Worm (Caenorhabditis elegans) whole organism, L4/young adult: ENCODE results near the gene pcca-1.
A peak's percentile ranks its signal among the peaks of the same experiment; 100 is the strongest.

ENCODE experiments used
- W03F9.2 ChIP-seq: fragments of 150-350 bp; optimal IDR thresholded peaks from 2 replicates; lab custom pipeline; 2014; ENCODE audit warnings: missing biosample characterization, missing genetic modification characterization
- dao-5 ChIP-seq: sonication (generic microtip); optimal IDR thresholded peaks from 2 replicates; lab custom pipeline; 2016; ENCODE audit warnings: missing genotype, missing genetic modification characterization, moderate library complexity, missing compliant biosample characterization
- him-1 ChIP-seq: sonication (generic microtip); optimal IDR thresholded peaks from 2 replicates; lab custom pipeline; 2016; ENCODE audit warnings: missing genotype, missing genetic modification reagents, missing genetic modification characterization, missing compliant biosample characterization

The pcca-1 gene

ce11 chrX:7660919-7661557 lies at the start of gene pcca-1:
TSS of gene pcca-1 (minus strand) at chrX:7660986.
- TF ChIP-seq him-1 (no peak), W03F9.2 (no peak), dao-5 (tag; lab: Kevin White, UChicago) (no peak)

DNA sequence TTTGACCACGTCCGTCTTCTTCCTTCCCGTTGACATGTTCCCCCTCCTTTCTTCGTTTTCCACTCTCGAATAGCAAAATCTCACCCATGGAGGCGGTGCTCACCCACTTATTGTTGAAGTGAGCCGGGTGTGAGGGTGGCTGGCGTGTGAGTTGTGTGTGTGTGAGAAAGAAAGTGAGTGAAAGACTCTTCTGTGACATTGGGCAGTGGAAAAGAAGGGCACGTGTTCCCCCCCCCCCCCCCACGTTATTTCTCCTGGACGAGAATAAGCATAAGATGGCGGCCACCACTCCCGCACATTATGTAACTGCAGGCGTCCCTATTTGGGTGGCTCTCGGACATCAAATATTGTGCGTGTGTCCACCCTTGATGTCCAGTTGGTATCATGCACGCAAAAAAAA lies 49.4 kb upstream of the pcca-1 start:
- TF ChIP-seq W03F9.2 (no peak), him-1 (no peak), dao-5 (tag; lab: Kevin White, UChicago) (no peak)

DNA sequence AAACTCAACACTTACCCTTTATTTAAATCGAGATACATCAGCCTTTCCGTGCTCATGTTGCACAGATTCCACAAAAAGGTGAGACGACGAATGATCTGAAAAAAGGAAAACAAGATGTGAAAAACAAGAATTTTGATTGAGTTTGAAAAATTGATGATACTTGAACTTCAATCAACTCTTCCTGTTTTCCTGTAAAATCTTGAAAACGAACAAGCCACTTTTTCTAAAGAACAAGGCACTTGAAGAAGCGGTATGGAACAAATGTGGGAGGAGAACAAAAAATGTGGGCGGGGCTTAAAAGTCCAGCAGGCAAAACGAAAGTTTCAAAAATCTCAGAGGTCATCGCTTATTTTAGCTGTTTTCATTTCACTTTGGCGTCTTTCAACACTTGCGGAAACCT lies 46.2 kb upstream of the pcca-1 start, which contains the start of gene kvs-1:
kvs-1 (minus strand) TSS at position 101 of the 400 bp plus-strand sequence.
- TF ChIP-seq dao-5 (tag; lab: Kevin White, UChicago): no peak
- TF ChIP-seq W03F9.2: no peak

DNA sequence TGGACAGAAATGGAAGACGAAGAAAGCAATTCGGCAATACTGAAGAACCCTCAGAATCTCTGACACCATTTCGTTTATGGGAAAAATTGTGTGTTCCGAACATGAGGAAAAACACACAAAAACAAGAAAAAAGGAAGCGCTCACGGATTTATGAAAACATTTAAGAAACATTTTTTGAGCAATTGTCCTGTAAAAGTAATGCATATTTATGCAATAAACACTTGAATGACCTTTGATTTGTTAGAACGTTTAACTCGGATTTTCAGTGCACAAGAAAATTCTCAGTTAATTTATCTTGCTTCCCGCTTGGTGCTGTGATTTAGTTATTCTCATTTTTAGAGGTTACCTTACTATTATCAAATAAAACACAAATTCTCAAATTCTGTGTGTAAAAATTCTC lies 43.1 kb upstream of the pcca-1 start:
- TF ChIP-seq him-1 (no peak), dao-5 (tag; lab: Kevin White, UChicago) (no peak), W03F9.2 (no peak)

ce11 chrX:7689570-7689969 lies 28.8 kb upstream of the pcca-1 start:
- TF ChIP-seq W03F9.2: no peak
- TF ChIP-seq dao-5 (tag; lab: Kevin White, UChicago): no peak
- peak; percentile 41 for TF ChIP-seq him-1

DNA sequence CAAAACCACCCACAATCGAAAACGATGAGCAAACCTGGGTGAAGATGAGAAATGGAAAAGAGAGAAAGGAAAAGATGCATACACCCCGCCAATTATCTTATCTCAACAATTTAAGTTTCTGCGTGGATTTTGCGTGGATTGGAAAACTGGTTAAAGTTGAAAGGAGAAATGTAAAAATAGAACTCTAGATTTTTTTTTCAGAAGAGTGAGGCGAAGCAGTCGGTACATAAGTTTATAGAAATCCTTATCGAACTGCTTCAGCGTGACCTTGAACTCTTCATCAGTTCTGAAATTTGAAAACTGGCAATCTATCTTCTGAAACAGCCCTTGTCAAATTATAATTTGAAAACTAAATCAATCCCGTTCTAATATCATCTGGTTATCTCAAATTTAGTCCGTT lies 28.3 kb upstream of the pcca-1 start, which contains the start of gene clik-2:
clik-2 (minus strand) TSS at position 101 of the 400 bp plus-strand sequence.
- TF ChIP-seq W03F9.2: no peak
- no peak for TF ChIP-seq him-1
- no peak for TF ChIP-seq dao-5 (tag; lab: Kevin White, UChicago)

DNA sequence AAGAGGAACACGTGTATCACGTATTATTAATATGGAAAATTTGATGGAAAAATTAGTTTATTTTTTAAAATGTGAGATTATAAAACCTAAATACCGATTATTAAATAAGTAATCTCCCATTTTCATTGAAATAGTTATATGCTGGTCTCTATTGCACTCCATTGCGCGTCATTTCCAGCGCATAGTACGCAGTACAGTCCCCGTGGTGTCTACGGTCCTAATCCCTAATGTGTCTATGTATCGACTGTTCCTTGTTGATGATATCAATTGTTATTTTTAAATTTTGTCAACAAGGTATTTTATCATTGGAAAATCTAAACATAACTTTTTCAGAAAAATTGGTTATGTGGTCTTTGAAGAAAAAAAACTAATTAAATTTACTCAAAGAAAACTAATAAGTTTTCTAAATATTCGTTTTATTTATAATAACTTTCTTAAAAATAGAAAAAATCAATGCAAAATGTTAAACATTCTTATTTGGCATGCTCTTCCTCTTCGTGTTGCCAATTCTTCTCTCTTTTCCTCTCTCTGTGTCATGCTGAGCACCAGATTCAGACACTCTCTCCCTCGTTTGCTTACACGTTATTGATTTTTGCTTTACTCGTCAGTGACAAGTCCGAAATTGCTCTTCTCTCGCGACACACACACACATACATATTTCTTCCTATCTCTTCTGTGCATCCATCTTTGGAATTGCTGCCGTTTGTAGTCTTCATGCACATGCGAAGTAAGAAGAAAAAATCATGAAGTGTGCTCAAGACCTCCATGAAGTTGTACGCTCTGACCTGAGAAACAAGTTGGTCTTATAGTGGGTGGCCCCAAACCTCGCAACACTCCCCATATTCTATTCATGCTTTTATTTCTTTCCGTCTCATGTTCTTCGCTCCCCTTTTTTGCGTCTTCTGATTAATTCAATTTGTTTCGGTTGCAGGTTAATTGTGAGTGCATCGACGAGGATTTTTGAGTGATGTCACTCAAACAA lies 21.5 kb upstream of the pcca-1 start, which contains the start of gene unc-18:
unc-18 (plus strand) TSS at position 932 of the 982 bp plus-strand sequence.
- TF ChIP-seq W03F9.2 (no peak), him-1 (no peak), dao-5 (tag; lab: Kevin White, UChicago) (no peak)

ce11 chrX:7680545-7681330 lies 20.0 kb upstream of the pcca-1 start, which contains the start of gene stn-2:
TSS of gene stn-2 (minus strand) at chrX:7680619.
- TF ChIP-seq him-1 (no peak), W03F9.2 (no peak), dao-5 (tag; lab: Kevin White, UChicago) (no peak)

DNA sequence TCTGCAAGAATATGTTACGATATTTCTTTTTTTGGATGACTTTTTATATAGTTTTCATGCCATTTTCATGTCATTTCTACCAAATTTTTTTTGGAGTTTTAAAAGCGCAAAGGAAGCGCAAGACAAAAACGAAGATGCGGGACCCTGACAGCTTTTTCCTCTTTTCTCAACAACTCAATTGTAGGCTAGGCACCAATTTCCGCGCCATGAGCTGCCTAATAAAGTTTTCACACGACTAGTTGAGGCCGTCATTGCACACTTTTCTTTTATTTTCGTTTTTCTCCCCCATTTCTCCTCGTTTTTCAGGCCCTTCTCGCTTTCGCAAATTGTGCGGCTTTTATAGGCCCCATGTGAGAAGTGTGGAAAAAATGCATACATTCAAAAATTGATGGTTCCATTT lies 19.0 kb upstream of the pcca-1 start:
- TF ChIP-seq him-1: no peak
- TF ChIP-seq dao-5 (tag; lab: Kevin White, UChicago): no peak
- TF ChIP-seq W03F9.2: no peak

ce11 chrX:7678437-7679139 lies 17.8 kb upstream of the pcca-1 start:
- TF ChIP-seq him-1: peak; percentile 68
- TF ChIP-seq W03F9.2: no peak

ce11 chrX:7674871-7675270 lies 14.1 kb upstream of the pcca-1 start:
- no peak for TF ChIP-seq him-1
- no peak for TF ChIP-seq W03F9.2
- TF ChIP-seq dao-5 (tag; lab: Kevin White, UChicago): no peak

DNA sequence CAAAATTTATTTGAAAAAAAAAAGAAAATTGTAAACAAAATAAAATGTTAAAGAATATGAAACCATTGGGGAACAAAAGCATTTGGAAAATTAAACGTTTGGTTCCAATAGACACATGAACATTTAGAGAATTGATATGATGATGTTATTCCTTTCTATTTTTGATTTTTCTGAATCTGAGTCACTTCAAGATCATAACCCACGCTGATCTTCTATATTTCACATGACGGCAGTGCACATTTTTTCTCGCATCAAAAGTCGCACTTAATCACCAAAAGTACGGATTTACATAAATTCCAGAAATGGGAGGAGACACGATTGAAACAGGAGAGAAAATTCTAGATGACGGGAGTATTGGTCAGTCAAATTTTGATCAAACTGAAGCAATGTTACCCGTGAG lies 11.9 kb upstream of the pcca-1 start, which contains the start of gene F27D9.2:
F27D9.2 (plus strand) TSS at position 301 of the 400 bp plus-strand sequence.
- no peak for TF ChIP-seq dao-5 (tag; lab: Kevin White, UChicago)
- no peak for TF ChIP-seq him-1
- no peak for TF ChIP-seq W03F9.2

ce11 chrX:7670655-7671054 lies 9.9 kb upstream of the pcca-1 start, which contains the start of gene F27D9.7:
TSS of gene F27D9.7 (minus strand) at chrX:7670755.
- TF ChIP-seq him-1 (no peak), dao-5 (tag; lab: Kevin White, UChicago) (no peak), W03F9.2 (no peak)
